Worm (Caenorhabditis elegans): ENCODE data around the gene R02D1.2.

R02D1.2 gene

DNA sequence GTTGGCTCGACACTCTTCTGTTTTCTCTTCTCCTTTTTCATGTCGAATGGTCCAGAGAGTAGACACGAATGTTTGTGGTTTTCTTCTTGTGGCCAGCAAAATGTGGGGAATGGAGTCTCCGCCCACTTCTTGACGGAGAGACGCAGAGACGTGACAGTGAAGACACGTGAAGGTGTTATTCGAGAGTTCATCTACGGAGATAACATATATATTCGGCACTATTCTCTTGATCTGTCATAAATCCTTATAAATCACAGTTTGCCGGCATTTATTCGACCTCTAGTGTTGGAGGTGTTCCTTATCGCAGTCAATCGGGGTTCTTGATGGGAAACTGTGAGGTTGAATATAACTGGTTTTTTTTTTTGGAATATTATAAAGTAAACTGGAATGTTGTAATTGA, 38.9 kb upstream of the R02D1.2 start, which contains the start of gene F32D1.3:
F32D1.3 (minus strand) TSS at position 65 of the 400 bp plus-strand sequence.
- TF ChIP-seq unc-55 (GFP tag; optimal IDR thresholded peaks at IDR 0.05) (peak; percentile 4), rnt-1 (tag; optimal IDR thresholded peaks at IDR 0.05) (no peak)

DNA sequence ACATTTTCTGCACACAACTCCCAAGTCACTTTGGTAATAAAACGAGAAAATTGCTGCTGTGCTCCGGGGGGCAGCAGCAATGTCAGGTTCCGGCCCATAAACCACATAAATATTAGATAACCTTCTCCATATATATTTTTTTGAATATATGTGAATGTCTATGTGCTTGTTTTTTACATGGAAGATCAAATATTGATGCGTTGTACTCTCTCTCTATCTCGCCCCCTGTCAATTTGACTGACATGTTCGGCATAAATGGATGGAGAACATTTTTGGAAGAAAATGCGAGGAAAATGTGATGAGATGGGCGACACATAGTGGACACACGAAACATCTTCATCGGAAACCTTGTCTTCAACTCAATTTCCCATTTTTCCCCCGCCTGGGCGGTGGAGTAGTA, 37.4 kb upstream of the R02D1.2 start:
- TF ChIP-seq unc-42 (tag; optimal IDR thresholded peaks at IDR 0.05) (peak; percentile 48), pqm-1 (tag; optimal IDR thresholded peaks at IDR 0.05) (no peak), nfya-1 (tag; optimal IDR thresholded peaks at IDR 0.05) (no peak), ttx-3 (tag; optimal IDR thresholded peaks at IDR 0.05) (no peak), nhr-232 (tag; optimal IDR thresholded peaks at IDR 0.05) (no peak), ceh-22 (tag; optimal IDR thresholded peaks at IDR 0.05) (no peak), pha-2 (tag; optimal IDR thresholded peaks at IDR 0.05) (no peak), ceh-19 (GFP tag; optimal IDR thresholded peaks at IDR 0.05) (no peak), F13H6.1 (tag; optimal IDR thresholded peaks at IDR 0.05) (no peak), unc-55 (GFP tag; optimal IDR thresholded peaks at IDR 0.05) (peak; percentile 71)

DNA sequence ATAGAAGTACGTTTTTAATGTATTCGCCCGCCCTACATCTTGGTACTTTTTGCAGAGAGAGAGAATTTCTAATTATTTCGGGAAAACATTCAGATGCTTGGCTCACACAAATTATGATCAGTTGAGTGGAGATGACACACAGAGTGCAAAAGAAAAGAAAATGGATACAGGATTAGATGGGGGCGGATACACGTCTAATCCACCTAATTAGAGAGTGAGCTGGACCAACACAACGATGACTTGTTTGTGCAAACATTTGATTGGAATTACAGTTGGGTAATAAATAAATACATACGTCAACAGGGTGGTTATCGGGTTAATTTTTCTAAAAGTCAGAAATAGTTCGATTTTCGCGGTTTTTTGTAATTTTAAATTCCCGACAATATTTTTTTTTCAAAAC, 36.5 kb upstream of the R02D1.2 start:
- no peak for TF ChIP-seq pqm-1 (tag; optimal IDR thresholded peaks at IDR 0.05)
- TF ChIP-seq ceh-31 (tag; optimal IDR thresholded peaks at IDR 0.05) = peak; percentile 55
- TF ChIP-seq unc-42 (tag; optimal IDR thresholded peaks at IDR 0.05) = peak; percentile 46

DNA sequence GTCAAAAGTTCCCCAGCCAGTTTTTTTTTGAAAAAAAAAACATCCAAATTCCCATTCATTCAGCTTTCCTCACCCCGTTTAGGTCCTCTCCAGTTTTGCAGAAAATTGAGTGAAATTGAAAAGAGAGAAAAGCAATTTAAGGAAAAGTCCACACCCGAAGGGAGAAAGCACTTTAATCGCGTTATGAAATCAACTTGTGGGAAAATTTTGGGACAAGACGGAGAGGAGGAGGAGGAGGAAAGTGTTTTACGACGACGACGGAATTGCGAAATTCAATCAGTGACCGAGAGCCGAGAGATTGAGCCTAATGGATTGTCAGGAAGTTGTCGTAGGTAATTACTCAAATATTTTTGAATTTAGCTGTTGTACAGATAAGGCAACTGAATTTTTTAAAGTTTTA, 34.8 kb upstream of the R02D1.2 start:
- no peak for TF ChIP-seq C38D4.7 (GFP tag; optimal IDR thresholded peaks at IDR 0.05)
- no peak for TF ChIP-seq dve-1 (tag; optimal IDR thresholded peaks at IDR 0.05)
- TF ChIP-seq ceh-31 (tag; optimal IDR thresholded peaks at IDR 0.05) = peak; percentile 61
- peak; percentile 99 for TF ChIP-seq unc-42 (tag; optimal IDR thresholded peaks at IDR 0.05)
- no peak for TF ChIP-seq ceh-30 (tag; optimal IDR thresholded peaks at IDR 0.05)
- TF ChIP-seq ceh-14 (tag; optimal IDR thresholded peaks at IDR 0.05) = peak; percentile 75

DNA sequence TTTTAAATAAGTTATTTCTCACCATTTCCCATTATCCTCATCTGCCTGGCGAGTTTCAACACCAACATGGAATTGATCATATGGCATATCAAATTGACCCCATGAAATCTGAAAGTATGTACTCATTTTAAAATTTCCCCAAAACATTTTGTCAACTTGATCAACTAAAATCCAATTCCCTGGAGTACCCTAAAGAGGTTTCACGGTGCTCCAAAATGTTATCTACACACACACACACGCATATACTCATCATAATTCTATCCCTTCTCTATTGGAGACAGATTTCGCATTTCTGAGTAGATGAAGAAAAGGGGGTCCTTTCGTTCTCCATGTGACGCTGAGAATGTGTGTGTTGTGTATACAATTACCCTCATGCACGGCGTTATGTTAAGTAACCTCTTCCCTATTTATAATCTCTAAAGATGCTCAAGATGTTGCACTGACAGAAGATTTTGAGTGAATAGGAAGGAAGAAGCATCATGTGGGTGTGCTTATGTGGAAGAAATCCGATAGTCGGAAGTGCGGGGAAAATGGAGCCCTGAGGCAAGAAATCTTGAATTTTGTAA, 33.5 kb upstream of the R02D1.2 start:
- TF ChIP-seq fkh-6 (tag; optimal IDR thresholded peaks at IDR 0.05) = no peak
- TF ChIP-seq ceh-34 (tag; optimal IDR thresholded peaks at IDR 0.05) = peak; percentile 59
- TF ChIP-seq unc-42 (tag; optimal IDR thresholded peaks at IDR 0.05) = peak; percentile 85

DNA sequence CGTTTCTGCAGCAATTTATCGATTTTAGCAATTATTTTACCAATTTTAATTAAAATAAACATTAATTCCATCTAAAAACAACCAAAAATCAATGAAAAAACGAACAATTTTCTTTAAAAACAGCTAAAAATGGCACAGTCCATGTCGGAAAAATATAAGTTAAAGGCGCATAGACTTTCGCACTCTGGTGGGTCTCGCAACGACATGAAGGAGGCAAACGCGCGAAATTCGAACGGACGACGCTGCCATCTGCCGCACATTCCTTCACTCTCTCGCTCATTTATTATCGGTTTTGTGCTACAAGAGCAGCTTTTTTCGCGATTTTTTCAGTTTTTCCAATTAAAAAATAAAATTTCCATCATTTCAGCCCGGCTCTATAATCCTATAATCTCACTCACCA, 24.2 kb upstream of the R02D1.2 start, which contains the start of gene mcm-7:
mcm-7 (plus strand) TSS at position 368 of the 400 bp plus-strand sequence.
- TF ChIP-seq ceh-31 (tag; optimal IDR thresholded peaks at IDR 0.05) (peak; percentile 40), pax-1 (tag; optimal IDR thresholded peaks at IDR 0.05) (peak; percentile 26), npax-4 (tag; optimal IDR thresholded peaks at IDR 0.05) (no peak), elt-2 (tag; optimal IDR thresholded peaks at IDR 0.05) (peak; percentile 9), nfya-1 (tag; optimal IDR thresholded peaks at IDR 0.05) (peak; percentile 55), hlh-15 (tag; optimal IDR thresholded peaks at IDR 0.05) (no peak), pros-1 (tag; optimal IDR thresholded peaks at IDR 0.05) (no peak), tbx-2 (tag; optimal IDR thresholded peaks at IDR 0.05) (peak; percentile 29)

DNA sequence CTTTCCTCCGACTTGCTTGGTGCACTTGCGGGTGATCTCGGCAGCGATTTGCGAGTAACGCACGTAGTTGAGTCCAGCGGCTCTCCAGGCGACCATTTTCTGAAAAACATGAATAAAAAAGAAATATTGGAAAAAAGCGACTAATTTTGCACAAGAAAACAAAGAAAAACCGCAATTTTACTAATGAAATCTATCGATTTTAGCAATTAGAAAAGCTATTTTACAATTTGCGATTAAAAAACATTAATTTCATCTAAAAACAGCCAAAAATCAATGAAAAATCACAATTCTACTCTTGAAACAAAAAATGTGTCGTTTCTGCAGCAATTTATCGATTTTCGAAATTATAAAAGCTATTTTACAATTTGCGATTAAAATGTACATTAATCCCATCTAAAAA, 23.7 kb upstream of the R02D1.2 start, which contains the start of gene hpo-18:
hpo-18 (minus strand) TSS at position 101 of the 400 bp plus-strand sequence.
- TF ChIP-seq pha-4 (tag; optimal IDR thresholded peaks at IDR 0.05) = no peak
- TF ChIP-seq hlh-8 (tag; optimal IDR thresholded peaks at IDR 0.05) = no peak
- no peak for TF ChIP-seq gmeb-2 (tag; optimal IDR thresholded peaks at IDR 0.05)
- TF ChIP-seq npax-4 (tag; optimal IDR thresholded peaks at IDR 0.05) = no peak
- TF ChIP-seq syd-9 (tag; optimal IDR thresholded peaks at IDR 0.05) = no peak
- no peak for TF ChIP-seq pros-1 (tag; optimal IDR thresholded peaks at IDR 0.05)
- no peak for TF ChIP-seq nhr-11 (tag; optimal IDR thresholded peaks at IDR 0.05)
- TF ChIP-seq ceh-30 (tag; optimal IDR thresholded peaks at IDR 0.05) = no peak
- TF ChIP-seq hlh-13 (GFP tag; optimal IDR thresholded peaks at IDR 0.05) = no peak
- no peak for TF ChIP-seq dve-1 (tag; optimal IDR thresholded peaks at IDR 0.05)
- TF ChIP-seq ceh-18 (tag; optimal IDR thresholded peaks at IDR 0.05) = no peak

All from whole organism, late embryonic.